Fruit fly (Drosophila melanogaster) whole organism, embryonic: ENCODE measurements around the gene alphaTub84B.

Experiments
- Adf1 ChIP-seq: fragments of 200-800 bp; sonication (Bioruptor generic); IDR thresholded peaks from 2 replicates; pipeline ENCODE4 v1.3.6; 2022; ENCODE audit warnings: missing biosample characterization, missing genetic modification characterization
- CG10543 ChIP-seq: fragments of 200-800 bp; sonication (Bioruptor generic); optimal IDR thresholded peaks from 3 replicates; lab custom pipeline; 2017; ENCODE audit warnings: missing biosample characterization, mild to moderate bottlenecking, missing genetic modification characterization, moderate library complexity
- CG10959 ChIP-seq: fragments of 200-800 bp; sonication (Bioruptor generic); IDR thresholded peaks from 2 replicates; pipeline ENCODE4 v1.3.6; 2022; ENCODE audit warnings: missing biosample characterization, missing genetic modification characterization
- CG11085 ChIP-seq: fragments of 200-800 bp; sonication (Bioruptor generic); IDR thresholded peaks from 2 replicates; pipeline ENCODE4 v1.3.6; 2022; ENCODE audit warnings: missing biosample characterization, missing genetic modification characterization
- CG11456 ChIP-seq: fragments of 200-800 bp; sonication (Bioruptor generic); IDR thresholded peaks from 3 replicates; pipeline ENCODE4 v1.3.6; 2022; ENCODE audit warnings: missing biosample characterization, missing genetic modification characterization
- CG11696 ChIP-seq: fragments of 200-800 bp; sonication (Bioruptor generic); IDR thresholded peaks from 2 replicates; pipeline ENCODE4 v1.3.6; 2022; ENCODE audit warnings: missing biosample characterization, missing genetic modification characterization
- CG12236 ChIP-seq: fragments of 200-800 bp; sonication (Bioruptor generic); optimal IDR thresholded peaks from 2 replicates; lab custom pipeline; 2016; ENCODE audit warnings: missing biosample characterization, missing genetic modification characterization
- CG14050 ChIP-seq: fragments of 200-800 bp; sonication (Bioruptor generic); IDR thresholded peaks from 3 replicates; pipeline ENCODE4 v1.3.6; 2022; ENCODE audit warnings: missing biosample characterization, missing genetic modification characterization
- CG1792 ChIP-seq: fragments of 200-800 bp; sonication (Bioruptor generic); optimal IDR thresholded peaks from 2 replicates; lab custom pipeline; 2016; ENCODE audit warnings: missing biosample characterization, missing genetic modification characterization
- CG18599 ChIP-seq: fragments of 200-800 bp; sonication (Bioruptor generic); optimal IDR thresholded peaks from 3 replicates; lab custom pipeline; 2017; ENCODE audit warnings: missing biosample characterization, missing genetic modification characterization, mild to moderate bottlenecking, moderate library complexity, missing genetic modification reagents
- CG2116 ChIP-seq: fragments of 200-800 bp; sonication (Bioruptor generic); optimal IDR thresholded peaks from 3 replicates; lab custom pipeline; 2018; ENCODE audit warnings: missing biosample characterization, mild to moderate bottlenecking, missing genetic modification characterization
- CG3407 ChIP-seq: fragments of 200-800 bp; sonication (Bioruptor generic); optimal IDR thresholded peaks from 2 replicates; lab custom pipeline; 2018; ENCODE audit warnings: missing biosample characterization, mild to moderate bottlenecking, missing genetic modification characterization
- CG34376 ChIP-seq: fragments of 200-800 bp; sonication (Bioruptor generic); optimal IDR thresholded peaks from 2 replicates; lab custom pipeline; 2018; ENCODE audit warnings: missing biosample characterization, mild to moderate bottlenecking, missing genetic modification characterization
- CG6175 ChIP-seq: fragments of 200-800 bp; sonication (Bioruptor generic); IDR thresholded peaks from 3 replicates; pipeline ENCODE4 v1.3.6; 2022; ENCODE audit warnings: missing biosample characterization, missing genetic modification characterization
- CG8924 ChIP-seq: fragments of 200-800 bp; optimal IDR thresholded peaks from 3 replicates; lab custom pipeline; 2019; ENCODE audit warnings: missing biosample characterization, mild to moderate bottlenecking, missing genetic modification characterization, moderate library complexity
- CG9215 ChIP-seq: fragments of 200-800 bp; sonication (Bioruptor generic); IDR thresholded peaks from 2 replicates; pipeline ENCODE4 v1.3.6; 2022; ENCODE audit warnings: missing biosample characterization, missing genetic modification characterization
- CG9932 ChIP-seq: fragments of 200-800 bp; sonication (Bioruptor generic); IDR thresholded peaks from 2 replicates; pipeline ENCODE4 v1.3.6; 2022; ENCODE audit warnings: missing biosample characterization, missing genetic modification characterization
- CTCF ChIP-seq: fragments of 200-800 bp; sonication (Bioruptor generic); optimal IDR thresholded peaks from 2 replicates; lab custom pipeline; 2017; ENCODE audit warnings: missing biosample characterization, mild to moderate bottlenecking, missing genetic modification characterization, moderate library complexity
- Camta ChIP-seq: fragments of 200-800 bp; sonication (Bioruptor generic); optimal IDR thresholded peaks from 2 replicates; lab custom pipeline; 2016; ENCODE audit warnings: missing biosample characterization, missing genetic modification characterization
- Dbx ChIP-seq: fragments of 200-800 bp; sonication (Bioruptor generic); IDR thresholded peaks from 3 replicates; pipeline ENCODE4 v1.3.6; 2022; ENCODE audit warnings: missing biosample characterization, missing genetic modification characterization
- Deaf1 ChIP-seq: fragments of 200-800 bp; optimal IDR thresholded peaks from 3 replicates; lab custom pipeline; 2019; ENCODE audit warnings: missing biosample characterization, mild to moderate bottlenecking, missing genetic modification characterization, moderate library complexity
- Dek ChIP-seq: fragments of 200-800 bp; sonication (Bioruptor generic); optimal IDR thresholded peaks from 3 replicates; lab custom pipeline; 2019; ENCODE audit warnings: missing biosample characterization, mild to moderate bottlenecking, missing genetic modification characterization, moderate library complexity
- Dip2 ChIP-seq: fragments of 200-800 bp; sonication (Bioruptor generic); IDR thresholded peaks from 2 replicates; pipeline ENCODE4 v1.3.6; 2022; ENCODE audit warnings: missing biosample characterization, missing genetic modification characterization
- HmgZ ChIP-seq: fragments of 200-800 bp; sonication (Bioruptor generic); optimal IDR thresholded peaks from 2 replicates; lab custom pipeline; 2018; ENCODE audit warnings: missing biosample characterization, mild to moderate bottlenecking, missing genetic modification characterization
- Jarid2 ChIP-seq: fragments of 200-800 bp; sonication (Bioruptor generic); optimal IDR thresholded peaks from 3 replicates; lab custom pipeline; 2017; ENCODE audit warnings: mild to moderate bottlenecking, missing biosample characterization, missing genetic modification reagents, missing genetic modification characterization
- Kr ChIP-seq: fragments of 200-800 bp; sonication (Bioruptor generic); optimal IDR thresholded peaks from 2 replicates; lab custom pipeline; 2017; ENCODE audit warnings: missing biosample characterization, mild to moderate bottlenecking, missing genetic modification characterization
- Pdp1 ChIP-seq, 2 experiments: fragments of 200-800 bp; sonication (Bioruptor generic); optimal IDR thresholded peaks; 3 replicates each; lab custom pipeline; 2016; ENCODE audit warnings: missing biosample characterization in 2 of 2, missing genetic modification characterization in 2 of 2, mild to moderate bottlenecking in 1 of 2, moderate library complexity in 1 of 2
- Sox100B ChIP-seq: fragments of 200-800 bp; sonication (Bioruptor generic); optimal IDR thresholded peaks from 3 replicates; lab custom pipeline; 2018; ENCODE audit warnings: missing biosample characterization, mild to moderate bottlenecking, missing genetic modification characterization
- cg ChIP-seq: fragments of 200-800 bp; sonication (Bioruptor generic); optimal IDR thresholded peaks from 3 replicates; lab custom pipeline; 2019; ENCODE audit warnings: missing biosample characterization, mild to moderate bottlenecking, missing genetic modification characterization, moderate library complexity
- chn ChIP-seq: fragments of 200-800 bp; sonication (Bioruptor generic); optimal IDR thresholded peaks from 2 replicates; lab custom pipeline; 2016; ENCODE audit warnings: missing biosample characterization, missing genetic modification characterization
- corto ChIP-seq: fragments of 200-800 bp; sonication (Bioruptor generic); optimal IDR thresholded peaks from 2 replicates; lab custom pipeline; 2016; ENCODE audit warnings: missing biosample characterization, mild to moderate bottlenecking, missing genetic modification characterization, moderate library complexity
- en ChIP-seq: fragments of 200-800 bp; sonication (Bioruptor generic); optimal IDR thresholded peaks from 2 replicates; lab custom pipeline; 2016; ENCODE audit warnings: missing biosample characterization, missing genetic modification characterization
- fd102C ChIP-seq: fragments of 200-800 bp; sonication (Bioruptor generic); optimal IDR thresholded peaks from 2 replicates; lab custom pipeline; 2018; ENCODE audit warnings: missing biosample characterization, mild to moderate bottlenecking, missing genetic modification characterization, moderate library complexity
- gcm ChIP-seq: fragments of 200-800 bp; sonication (Bioruptor generic); optimal IDR thresholded peaks from 2 replicates; lab custom pipeline; 2019; ENCODE audit warnings: missing biosample characterization, mild to moderate bottlenecking, missing genetic modification characterization, moderate library complexity
- grn ChIP-seq: fragments of 200-800 bp; sonication (Bioruptor generic); optimal IDR thresholded peaks from 3 replicates; lab custom pipeline; 2017; ENCODE audit warnings: missing biosample characterization, missing genetic modification characterization
- ind ChIP-seq: fragments of 200-800 bp; sonication (Bioruptor generic); optimal IDR thresholded peaks from 3 replicates; lab custom pipeline; 2016; ENCODE audit warnings: missing biosample characterization, missing genetic modification characterization
- lilli ChIP-seq: fragments of 200-800 bp; sonication (Bioruptor generic); optimal IDR thresholded peaks from 3 replicates; lab custom pipeline; 2016; ENCODE audit warnings: missing biosample characterization, missing genetic modification characterization
- lola ChIP-seq, 3 experiments: fragments of >200 bp in 2 of 3; fragments of 200-800 bp in 1 of 3; sonication (Bioruptor generic) in 1 of 3; optimal IDR thresholded peaks; 2 replicates each; lab custom pipeline; 2017 to 2019; ENCODE audit warnings: missing biosample characterization in 3 of 3, missing genetic modification characterization in 3 of 3, mild to moderate bottlenecking in 1 of 3, moderate library complexity in 1 of 3
- lov ChIP-seq, 2 experiments: fragments of 200-800 bp in 1 of 2; fragments of >200 bp in 1 of 2; sonication (Bioruptor generic) in 1 of 2; IDR thresholded peaks in 1 of 2; optimal IDR thresholded peaks in 1 of 2; 2 replicates in 1 of 2; 3 replicates in 1 of 2; pipeline versions ENCODE4 v1.3.6 to Lab custom; 2017 to 2022; ENCODE audit warnings: missing biosample characterization in 1 of 2, missing genetic modification characterization in 1 of 2
- mam ChIP-seq: fragments of 200-800 bp; sonication (Bioruptor generic); optimal IDR thresholded peaks from 3 replicates; lab custom pipeline; 2016; ENCODE audit warnings: missing biosample characterization, missing genetic modification characterization
- peb ChIP-seq: fragments of 200-800 bp; sonication (Bioruptor generic); IDR thresholded peaks from 2 replicates; pipeline ENCODE4 v1.3.6; 2022; ENCODE audit warnings: missing biosample characterization, missing genetic modification characterization
- pho ChIP-seq: fragments of 200-800 bp; sonication (Bioruptor generic); optimal IDR thresholded peaks from 2 replicates; lab custom pipeline; 2016; ENCODE audit warnings: missing biosample characterization, missing genetic modification characterization
- prd ChIP-seq, 3 experiments: fragments of >200 bp in 2 of 3; fragments of 200-800 bp in 1 of 3; sonication (Bioruptor generic) in 1 of 3; optimal IDR thresholded peaks in 2 of 3; IDR thresholded peaks in 1 of 3; 2 replicates in 2 of 3; 3 replicates in 1 of 3; pipeline versions ENCODE4 v1.3.6 to Lab custom; 2017 to 2022; ENCODE audit warnings: missing biosample characterization in 1 of 3, missing genetic modification characterization in 1 of 3
- pzg ChIP-seq: fragments of 200-800 bp; sonication (Bioruptor generic); optimal IDR thresholded peaks from 3 replicates; lab custom pipeline; 2018; ENCODE audit warnings: missing biosample characterization, mild to moderate bottlenecking, missing genetic modification characterization, moderate library complexity
- rib ChIP-seq: fragments of 200-800 bp; sonication (Bioruptor generic); IDR thresholded peaks from 2 replicates; pipeline ENCODE4 v1.3.6; 2022; ENCODE audit warnings: missing biosample characterization, missing genetic modification characterization
- schlank ChIP-seq: fragments of 200-800 bp; sonication (Bioruptor generic); optimal IDR thresholded peaks from 2 replicates; lab custom pipeline; 2018; ENCODE audit warnings: missing biosample characterization, mild to moderate bottlenecking, missing genetic modification characterization
- slbo ChIP-seq: fragments of 200-800 bp; sonication (Bioruptor generic); IDR thresholded peaks from 2 replicates; pipeline ENCODE4 v1.3.6; 2022; ENCODE audit warnings: missing biosample characterization, missing genetic modification characterization
- sob ChIP-seq: fragments of 200-800 bp; sonication (Bioruptor generic); IDR thresholded peaks from 2 replicates; pipeline ENCODE4 v1.3.6; 2022; ENCODE audit warnings: missing biosample characterization, missing genetic modification characterization
- trh ChIP-seq: fragments of 200-800 bp; sonication (Bioruptor generic); optimal IDR thresholded peaks from 2 replicates; lab custom pipeline; 2016; ENCODE audit warnings: missing biosample characterization, missing genetic modification characterization
- wor ChIP-seq: fragments of 200-800 bp; sonication (Bioruptor generic); IDR thresholded peaks from 2 replicates; pipeline ENCODE4 v1.3.6; 2022; ENCODE audit warnings: missing biosample characterization, missing genetic modification characterization
- zf30C ChIP-seq: fragments of 200-800 bp; sonication (Bioruptor generic); optimal IDR thresholded peaks from 3 replicates; lab custom pipeline; 2018; ENCODE audit warnings: missing biosample characterization, mild to moderate bottlenecking, missing genetic modification characterization

Gene alphaTub84B

DNA sequence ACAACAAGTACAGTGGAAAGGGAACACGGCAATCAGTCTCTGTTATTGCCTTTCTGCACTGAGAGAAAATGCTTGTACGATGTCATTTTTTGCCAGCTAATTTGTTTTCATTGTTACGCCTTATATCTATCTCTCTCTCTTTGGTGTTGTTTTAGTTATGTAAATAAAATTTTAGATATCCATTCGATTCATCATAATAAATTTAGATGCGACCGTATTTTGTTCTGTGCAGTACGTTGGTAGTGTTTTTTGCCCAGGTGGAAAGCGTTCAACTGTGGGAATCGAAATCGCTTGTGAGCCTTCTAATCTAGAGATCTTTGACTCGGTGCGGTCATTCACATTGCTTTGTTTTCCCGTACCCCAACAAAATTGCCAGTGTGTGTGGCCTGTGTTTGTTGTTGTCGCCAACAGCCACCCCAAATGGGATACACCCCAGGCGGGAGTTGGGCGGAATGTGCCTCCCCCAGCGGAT, 10.7 kb upstream of the alphaTub84B start (continued):
- TF ChIP-seq Jarid2 (peak; percentile 54), Pdp1 (GFP tag; optimal IDR thresholded peaks at IDR 0.05; lab: Kevin White, UChicago) (peak; percentile 82 to 91), CG14050 (no peak), CG2116 (peak; percentile 64), Kr (GFP tag; lab: Kevin White, UChicago) (no peak), CG6175 (GFP tag; lab: Robert Waterston, UW) (no peak), cg (GFP tag; lab: Kevin White, UChicago) (no peak), mam (peak; percentile 95), peb (no peak), zf30C (GFP tag; lab: Kevin White, UChicago) (peak; percentile 94), Sox100B (GFP tag; lab: Kevin White, UChicago) (peak; percentile 89), Dip2 (GFP tag; lab: Robert Waterston, UW) (no peak), pzg (peak; percentile 7), wor (GFP tag; lab: Robert Waterston, UW) (no peak), slbo (GFP tag; lab: Robert Waterston, UW) (no peak), CG11085 (GFP tag; lab: Robert Waterston, UW) (no peak), CG8924 (peak; percentile 91), en (GFP tag; lab: Kevin White, UChicago) (peak; percentile 85), Camta (peak; percentile 92), CG10959 (GFP tag; lab: Robert Waterston, UW) (no peak), Dbx (GFP tag; lab: Robert Waterston, UW) (no peak), CG10543 (GFP tag; lab: Kevin White, UChicago) (peak; percentile 80), CG11456 (GFP tag; lab: Robert Waterston, UW) (no peak), gcm (GFP tag; lab: Kevin White, UChicago) (peak; percentile 81), CG9932 (GFP tag; lab: Robert Waterston, UW) (no peak), CG18599 (GFP tag; lab: Kevin White, UChicago) (peak; percentile 97), CG11696 (GFP tag; lab: Robert Waterston, UW) (no peak), CG34376 (GFP tag; lab: Kevin White, UChicago) (peak; percentile 86), schlank (tag; lab: Kevin White, UChicago) (peak; percentile 64), Dek (tag; lab: Kevin White, UChicago) (peak; percentile 88), lilli (GFP tag; lab: Kevin White, UChicago) (peak; percentile 94), pho (GFP tag; lab: Kevin White, UChicago) (peak; percentile 89), Adf1 (GFP tag; lab: Robert Waterston, UW) (no peak), grn (GFP tag; lab: Kevin White, UChicago) (peak; percentile 93), corto (peak; percentile 92), ind (GFP tag; lab: Kevin White, UChicago) (peak; percentile 93), fd102C (peak; percentile 38), HmgZ (peak; percentile 95), chn (GFP tag; lab: Kevin White, UChicago) (peak; percentile 88), CG1792 (GFP tag; lab: Kevin White, UChicago) (peak; percentile 89), CTCF (GFP tag; lab: Kevin White, UChicago) (peak; percentile 64), CG3407 (GFP tag; lab: Kevin White, UChicago) (peak; percentile 73), lola (GFP tag; optimal IDR thresholded peaks at IDR 0.05; lab: Kevin White, UChicago) (peak in 1 of 3 experiments; percentile 80), Deaf1 (peak; percentile 66), CG9215 (GFP tag; lab: Robert Waterston, UW) (no peak), rib (GFP tag; lab: Robert Waterston, UW) (no peak), trh (GFP tag; lab: Kevin White, UChicago) (peak; percentile 54), sob (GFP tag; lab: Robert Waterston, UW) (no peak), lov (optimal IDR thresholded peaks at IDR 0.05; lab: Kevin White, UChicago) (no peak), lov (GFP tag; IDR thresholded peaks at IDR 0.05; lab: Robert Waterston, UW) (no peak), CG12236 (GFP tag; lab: Kevin White, UChicago) (peak; percentile 77), prd (optimal IDR thresholded peaks at IDR 0.05; lab: Kevin White, UChicago) (no peak), prd (GFP tag; IDR thresholded peaks at IDR 0.05; lab: Robert Waterston, UW) (no peak)
